Fruit fly (Drosophila melanogaster): ENCODE measurements around the gene Ist1.

The Ist1 gene

DNA sequence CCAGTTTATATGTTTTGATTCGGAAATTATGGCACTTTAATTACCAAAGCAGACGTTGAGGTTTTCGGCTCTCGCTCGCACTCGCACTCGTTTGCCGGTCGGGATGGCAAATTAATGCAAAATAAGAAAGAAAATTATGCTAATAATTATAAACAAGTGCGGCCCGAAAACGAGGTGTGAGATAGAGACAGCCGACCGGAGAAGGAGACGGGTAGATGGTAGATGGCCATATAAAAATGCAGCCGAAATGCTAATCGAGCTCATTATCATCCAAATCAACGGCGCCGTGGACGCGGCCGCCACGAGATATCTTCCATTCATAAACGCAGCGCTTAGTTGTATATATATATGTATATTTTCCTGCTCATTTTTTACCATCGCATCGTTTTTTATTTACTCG, 31.2 kb upstream of the Ist1 start:
- TF ChIP-seq OdsH (GFP tag; optimal IDR thresholded peaks at IDR 0.05): no peak
- no peak for TF ChIP-seq rgr (GFP tag; optimal IDR thresholded peaks at IDR 0.05)
- TF ChIP-seq Vsx2 (GFP tag; optimal IDR thresholded peaks at IDR 0.05; ENCODE audit: partially characterized antibody): no peak
- TF ChIP-seq sv (GFP tag; optimal IDR thresholded peaks at IDR 0.05): no peak
- no peak for TF ChIP-seq Sp1 (GFP tag; optimal IDR thresholded peaks at IDR 0.05)
- no peak for TF ChIP-seq pan (optimal IDR thresholded peaks at IDR 0.05)
- no peak for TF ChIP-seq dsf (GFP tag; optimal IDR thresholded peaks at IDR 0.05; ENCODE audit: borderline replicate concordance)
- no peak for TF ChIP-seq Myc (optimal IDR thresholded peaks at IDR 0.05)
- no peak for TF ChIP-seq CG9705 (GFP tag; optimal IDR thresholded peaks at IDR 0.05)
- TF ChIP-seq Hr83 (GFP tag; optimal IDR thresholded peaks at IDR 0.05; ENCODE audit: poor library complexity, severe bottlenecking): no peak

- TF ChIP-seq rgr (GFP tag; optimal IDR thresholded peaks at IDR 0.05) (no peak), HLH106 (tag; optimal IDR thresholded peaks at IDR 0.05) (no peak), br (GFP tag; optimal IDR thresholded peaks at IDR 0.05) (no peak), pan (optimal IDR thresholded peaks at IDR 0.05) (no peak), Hnf4 (GFP tag; optimal IDR thresholded peaks at IDR 0.05) (no peak), foxo (GFP tag; optimal IDR thresholded peaks at IDR 0.05) (no peak), Hr83 (GFP tag; optimal IDR thresholded peaks at IDR 0.05; ENCODE audit: poor library complexity, severe bottlenecking) (no peak), GATAd (GFP tag; optimal IDR thresholded peaks at IDR 0.05) (no peak), Myc (optimal IDR thresholded peaks at IDR 0.05) (no peak)
These were observed 28.6 kb upstream of the Ist1 start for dm6 chr3L:6784635-6785606.

DNA sequence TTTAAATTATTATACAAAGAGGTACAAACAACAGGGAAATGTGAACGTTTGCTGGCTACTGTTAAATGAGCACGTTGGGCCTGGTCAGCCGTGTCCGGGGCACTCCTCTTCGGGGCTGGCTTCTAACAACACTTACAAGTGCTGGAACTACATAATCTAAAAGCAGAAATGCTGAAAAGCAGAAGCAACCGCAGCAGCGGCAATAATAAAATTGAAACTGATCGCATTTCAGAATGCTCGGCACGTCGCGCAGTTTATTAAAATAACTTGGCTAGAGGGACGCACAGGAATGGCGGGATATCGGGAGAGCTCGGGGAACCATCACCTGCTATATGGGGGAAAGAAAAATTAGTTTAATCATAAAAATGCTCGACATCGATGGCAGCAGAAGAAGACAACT, 27.1 kb upstream of the Ist1 start:
- TF ChIP-seq OdsH (GFP tag; optimal IDR thresholded peaks at IDR 0.05): no peak
- TF ChIP-seq brk (GFP tag; optimal IDR thresholded peaks at IDR 0.05): no peak
- TF ChIP-seq HLH106 (tag; optimal IDR thresholded peaks at IDR 0.05): no peak
- TF ChIP-seq Sp1 (GFP tag; optimal IDR thresholded peaks at IDR 0.05): no peak
- no peak for TF ChIP-seq dmrt93B (GFP tag; optimal IDR thresholded peaks at IDR 0.05)
- no peak for TF ChIP-seq woc (GFP tag; optimal IDR thresholded peaks at IDR 0.05)
- TF ChIP-seq CG32264 (GFP tag; optimal IDR thresholded peaks at IDR 0.05): no peak
- TF ChIP-seq Hr78 (GFP tag; optimal IDR thresholded peaks at IDR 0.05): no peak
- no peak for TF ChIP-seq Mio (GFP tag; optimal IDR thresholded peaks at IDR 0.05)
- TF ChIP-seq psq (GFP tag; optimal IDR thresholded peaks at IDR 0.05): no peak
- TF ChIP-seq pan (optimal IDR thresholded peaks at IDR 0.05): no peak
- TF ChIP-seq Abd-B (GFP tag; optimal IDR thresholded peaks at IDR 0.05): no peak
- TF ChIP-seq h (GFP tag; optimal IDR thresholded peaks at IDR 0.05): no peak

- TF ChIP-seq ey (GFP tag; optimal IDR thresholded peaks at IDR 0.05) (no peak), Hnf4 (GFP tag; optimal IDR thresholded peaks at IDR 0.05) (no peak), psq (GFP tag; optimal IDR thresholded peaks at IDR 0.05) (no peak), usp (GFP tag; optimal IDR thresholded peaks at IDR 0.05) (no peak), CG32264 (GFP tag; optimal IDR thresholded peaks at IDR 0.05) (no peak), fru (GFP tag; optimal IDR thresholded peaks at IDR 0.05) (no peak), jim (GFP tag; optimal IDR thresholded peaks at IDR 0.05) (no peak), dsf (GFP tag; optimal IDR thresholded peaks at IDR 0.05; ENCODE audit: borderline replicate concordance) (no peak), OdsH (GFP tag; optimal IDR thresholded peaks at IDR 0.05) (no peak), N (GFP tag; optimal IDR thresholded peaks at IDR 0.05) (no peak), tai (GFP tag; optimal IDR thresholded peaks at IDR 0.05) (no peak), Rel (GFP tag; optimal IDR thresholded peaks at IDR 0.05) (no peak), Rel (tag; optimal IDR thresholded peaks at IDR 0.05) (no peak), GATAd (GFP tag; optimal IDR thresholded peaks at IDR 0.05) (no peak), foxo (GFP tag; optimal IDR thresholded peaks at IDR 0.05) (no peak), lola (GFP tag; optimal IDR thresholded peaks at IDR 0.05) (no peak), pan (optimal IDR thresholded peaks at IDR 0.05) (no peak), dl (GFP tag; optimal IDR thresholded peaks at IDR 0.05; ENCODE audit: insufficient read depth in 1 of 2, partially characterized antibody in 2 of 2) (no peak), br (GFP tag; optimal IDR thresholded peaks at IDR 0.05) (no peak)
These were observed 23.1 kb upstream of the Ist1 start for dm6 chr3L:6779398-6779797.
